Fruit fly (Drosophila melanogaster) whole organism, embryonic: ENCODE measurements around the gene Dcps.
A peak's percentile ranks its signal among the peaks of the same experiment; 100 is the strongest.

Experiments
- Awh ChIP-seq: fragments of 200-800 bp; sonication (Bioruptor generic); IDR thresholded peaks from 2 replicates; pipeline ENCODE4, ENCODE4 v1.3.6; 2022; ENCODE audit warnings: missing biosample characterization, missing genetic modification characterization
- Bgb ChIP-seq: fragments of 200-800 bp; sonication (Bioruptor generic); IDR thresholded peaks from 2 replicates; pipeline ENCODE4 v1.3.6; 2022; ENCODE audit warnings: missing biosample characterization, missing genetic modification characterization; ENCODE audit not compliant: partially characterized antibody
- CG1024 ChIP-seq: fragments of 200-800 bp; sonication (Bioruptor generic); IDR thresholded peaks from 2 replicates; pipeline ENCODE4 v1.3.6; 2022; ENCODE audit warnings: missing biosample characterization, missing genetic modification characterization
- CG10267 ChIP-seq: fragments of 200-800 bp; sonication (Bioruptor generic); optimal IDR thresholded peaks from 2 replicates; lab custom pipeline; 2018; ENCODE audit warnings: missing biosample characterization, mild to moderate bottlenecking, missing genetic modification characterization, moderate library complexity
- CG11093 ChIP-seq: fragments of 200-800 bp; sonication (Bioruptor generic); IDR thresholded peaks from 3 replicates; pipeline ENCODE4 v1.3.6; 2022; ENCODE audit warnings: missing biosample characterization, missing genetic modification characterization
- CG11247 ChIP-seq: fragments of 200-800 bp; sonication (Bioruptor generic); IDR thresholded peaks from 2 replicates; pipeline ENCODE4 v1.3.6; 2022; ENCODE audit warnings: missing biosample characterization, missing genetic modification characterization
- CG1233 ChIP-seq: fragments of 200-800 bp; sonication (Bioruptor generic); optimal IDR thresholded peaks from 4 replicates; lab custom pipeline; 2018; ENCODE audit warnings: missing biosample characterization, mild to moderate bottlenecking, missing genetic modification characterization
- CG15011 ChIP-seq: fragments of 200-800 bp; sonication (Bioruptor generic); optimal IDR thresholded peaks from 3 replicates; lab custom pipeline; 2018; ENCODE audit warnings: missing biosample characterization, mild to moderate bottlenecking, missing genetic modification characterization
- CG1603 ChIP-seq: fragments of 200-800 bp; sonication (Bioruptor generic); optimal IDR thresholded peaks from 2 replicates; lab custom pipeline; 2019; ENCODE audit warnings: missing biosample characterization, mild to moderate bottlenecking, missing genetic modification characterization, moderate library complexity
- CG1647 ChIP-seq: fragments of 200-800 bp; sonication (Bioruptor generic); optimal IDR thresholded peaks from 3 replicates; lab custom pipeline; 2016; ENCODE audit warnings: missing biosample characterization, missing genetic modification characterization
- CG17385 ChIP-seq: fragments of 200-800 bp; sonication (Bioruptor generic); optimal IDR thresholded peaks from 3 replicates; lab custom pipeline; 2018; ENCODE audit warnings: missing biosample characterization, mild to moderate bottlenecking, missing genetic modification characterization
- CG2199 ChIP-seq: fragments of 200-800 bp; sonication (Bioruptor generic); IDR thresholded peaks from 3 replicates; pipeline ENCODE4 v1.3.6; 2022; ENCODE audit warnings: missing biosample characterization, missing genetic modification characterization
- CG34376 ChIP-seq: fragments of 200-800 bp; sonication (Bioruptor generic); optimal IDR thresholded peaks from 2 replicates; lab custom pipeline; 2018; ENCODE audit warnings: missing biosample characterization, mild to moderate bottlenecking, missing genetic modification characterization
- CG3847 ChIP-seq: fragments of 200-800 bp; sonication (Bioruptor generic); IDR thresholded peaks from 2 replicates; pipeline ENCODE4 v1.3.6; 2022; ENCODE audit warnings: missing biosample characterization, missing genetic modification characterization
- CG4617 ChIP-seq: fragments of 200-800 bp; sonication (Bioruptor generic); optimal IDR thresholded peaks from 3 replicates; lab custom pipeline; 2016; ENCODE audit warnings: missing biosample characterization, missing genetic modification characterization, borderline replicate concordance
- CG4707 ChIP-seq: fragments of 200-800 bp; sonication (Bioruptor generic); optimal IDR thresholded peaks from 2 replicates; lab custom pipeline; 2018; ENCODE audit warnings: missing biosample characterization, mild to moderate bottlenecking, missing genetic modification characterization, moderate library complexity
- CG4730 ChIP-seq: fragments of 200-800 bp; sonication (Bioruptor generic); IDR thresholded peaks from 2 replicates; pipeline ENCODE4 v1.3.6; 2022; ENCODE audit warnings: missing biosample characterization, missing genetic modification characterization
- CG5245 ChIP-seq: fragments of 200-800 bp; sonication (Bioruptor generic); optimal IDR thresholded peaks from 3 replicates; lab custom pipeline; 2016; ENCODE audit warnings: missing biosample characterization, missing genetic modification characterization
- CG6175 ChIP-seq: fragments of 200-800 bp; sonication (Bioruptor generic); IDR thresholded peaks from 3 replicates; pipeline ENCODE4 v1.3.6; 2022; ENCODE audit warnings: missing biosample characterization, missing genetic modification characterization
- CG7271 ChIP-seq: fragments of 200-800 bp; sonication (Bioruptor generic); optimal IDR thresholded peaks from 2 replicates; lab custom pipeline; 2018; ENCODE audit warnings: missing biosample characterization, mild to moderate bottlenecking, missing genetic modification characterization, moderate library complexity
- CG7745 ChIP-seq: fragments of 200-800 bp; sonication (Bioruptor generic); optimal IDR thresholded peaks from 2 replicates; lab custom pipeline; 2018; ENCODE audit warnings: missing biosample characterization, mild to moderate bottlenecking, missing genetic modification characterization, moderate library complexity
- CG7963 ChIP-seq: fragments of 200-800 bp; sonication (Bioruptor generic); IDR thresholded peaks from 3 replicates; pipeline ENCODE4 v1.3.6; 2022; ENCODE audit warnings: missing biosample characterization, missing genetic modification characterization; ENCODE audit not compliant: partially characterized antibody
- CG8359 ChIP-seq: fragments of 200-800 bp; sonication (Bioruptor generic); optimal IDR thresholded peaks from 2 replicates; lab custom pipeline; 2017; ENCODE audit warnings: missing biosample characterization, mild to moderate bottlenecking, missing genetic modification characterization, borderline replicate concordance
- CG8944 ChIP-seq: fragments of 200-800 bp; sonication (Bioruptor generic); optimal IDR thresholded peaks from 3 replicates; lab custom pipeline; 2016; ENCODE audit warnings: missing biosample characterization, missing genetic modification characterization
- Dad ChIP-seq: fragments of 200-800 bp; sonication (Bioruptor generic); optimal IDR thresholded peaks from 3 replicates; lab custom pipeline; 2016; ENCODE audit warnings: missing biosample characterization, missing genetic modification characterization
- Dll ChIP-seq: fragments of 200-800 bp; sonication (Bioruptor generic); IDR thresholded peaks from 4 replicates; pipeline ENCODE4 v1.3.6; 2022; ENCODE audit warnings: missing biosample characterization, missing genetic modification characterization; ENCODE audit not compliant: partially characterized antibody
- E2f2 ChIP-seq: fragments of 200-800 bp; sonication (Bioruptor generic); IDR thresholded peaks from 2 replicates; pipeline ENCODE4 v1.3.6; 2022; ENCODE audit warnings: missing biosample characterization, missing genetic modification characterization
- Ets97D ChIP-seq: fragments of 200-800 bp; sonication (Bioruptor generic); optimal IDR thresholded peaks from 3 replicates; lab custom pipeline; 2016; ENCODE audit warnings: missing biosample characterization, missing genetic modification characterization
- HHEX ChIP-seq: fragments of 200-800 bp; sonication (Bioruptor generic); optimal IDR thresholded peaks from 3 replicates; lab custom pipeline; 2017; ENCODE audit warnings: missing biosample characterization, mild to moderate bottlenecking, missing genetic modification characterization, missing genetic modification reagents
- Hey ChIP-seq: fragments of 200-800 bp; sonication (Bioruptor generic); optimal IDR thresholded peaks from 3 replicates; lab custom pipeline; 2018; ENCODE audit warnings: missing biosample characterization, mild to moderate bottlenecking, missing genetic modification characterization
- Hr51 ChIP-seq, 2 experiments: fragments of 200-800 bp; sonication (Bioruptor generic); optimal IDR thresholded peaks; 2 replicates in 1 of 2; 3 replicates in 1 of 2; lab custom pipeline; 2016 to 2018; ENCODE audit warnings: missing biosample characterization in 2 of 2, missing genetic modification characterization in 2 of 2, mild to moderate bottlenecking in 1 of 2, moderate library complexity in 1 of 2
- Kr ChIP-seq: fragments of 200-800 bp; sonication (Bioruptor generic); optimal IDR thresholded peaks from 2 replicates; lab custom pipeline; 2017; ENCODE audit warnings: missing biosample characterization, mild to moderate bottlenecking, missing genetic modification characterization
- Mes4 ChIP-seq: fragments of 200-800 bp; sonication (Bioruptor generic); optimal IDR thresholded peaks from 2 replicates; lab custom pipeline; 2016; ENCODE audit warnings: missing biosample characterization, missing genetic modification characterization
- Myb ChIP-seq: fragments of 200-800 bp; sonication (Bioruptor generic); optimal IDR thresholded peaks from 2 replicates; lab custom pipeline; 2016; ENCODE audit warnings: missing biosample characterization, missing genetic modification characterization
- Ssrp ChIP-seq: fragments of 200-800 bp; sonication (Bioruptor generic); optimal IDR thresholded peaks from 2 replicates; lab custom pipeline; 2018; ENCODE audit warnings: missing biosample characterization, mild to moderate bottlenecking, missing genetic modification characterization, moderate library complexity
- Vsx1 ChIP-seq: fragments of 200-800 bp; sonication (Bioruptor generic); optimal IDR thresholded peaks from 2 replicates; lab custom pipeline; 2017; ENCODE audit warnings: missing biosample characterization, mild to moderate bottlenecking, missing genetic modification characterization, missing genetic modification reagents
- ac ChIP-seq: fragments of 200-800 bp; sonication (Bioruptor generic); optimal IDR thresholded peaks from 3 replicates; lab custom pipeline; 2017; ENCODE audit warnings: missing biosample characterization, mild to moderate bottlenecking, missing genetic modification characterization
- ap ChIP-seq: fragments of 200-800 bp; sonication (Bioruptor generic); IDR thresholded peaks from 2 replicates; pipeline ENCODE4 v1.3.6; 2022; ENCODE audit warnings: missing biosample characterization, missing genetic modification characterization
- az2 ChIP-seq: fragments of 200-800 bp; sonication (Bioruptor generic); optimal IDR thresholded peaks from 3 replicates; lab custom pipeline; 2016; ENCODE audit warnings: missing biosample characterization, missing genetic modification characterization
- ci ChIP-seq: fragments of 200-800 bp; sonication (Bioruptor generic); IDR thresholded peaks from 3 replicates; pipeline ENCODE4 v1.3.6; 2022; ENCODE audit warnings: missing biosample characterization, missing genetic modification characterization
- danr ChIP-seq: fragments of 200-800 bp; sonication (Bioruptor generic); IDR thresholded peaks from 2 replicates; pipeline ENCODE4 v1.3.6; 2022; ENCODE audit warnings: missing biosample characterization, missing genetic modification characterization
- eve ChIP-seq, 2 experiments: fragments of >200 bp; optimal IDR thresholded peaks; 2 replicates each; lab custom pipeline; 2017; ENCODE audit warnings: missing biosample characterization in 2 of 2, missing genetic modification characterization in 2 of 2
- exex ChIP-seq: fragments of 200-800 bp; sonication (Bioruptor generic); optimal IDR thresholded peaks from 4 replicates; lab custom pipeline; 2018; ENCODE audit warnings: missing biosample characterization, mild to moderate bottlenecking, missing genetic modification characterization, moderate library complexity
- gro ChIP-seq: fragments of 200-800 bp; sonication (Bioruptor generic); optimal IDR thresholded peaks from 2 replicates; lab custom pipeline; 2016; ENCODE audit warnings: missing biosample characterization, missing genetic modification characterization
- oc ChIP-seq: fragments of 200-800 bp; sonication (Bioruptor generic); optimal IDR thresholded peaks from 2 replicates; lab custom pipeline; 2018; ENCODE audit warnings: missing biosample characterization, mild to moderate bottlenecking, missing genetic modification characterization, moderate library complexity
- p53 ChIP-seq: fragments of 200-800 bp; sonication (Bioruptor generic); optimal IDR thresholded peaks from 2 replicates; lab custom pipeline; 2016; ENCODE audit warnings: missing biosample characterization, missing genetic modification characterization
- sens-2 ChIP-seq: fragments of 200-800 bp; sonication (Bioruptor generic); IDR thresholded peaks from 2 replicates; pipeline ENCODE4 v1.3.6; 2022; ENCODE audit warnings: missing biosample characterization, missing genetic modification characterization
- sqz ChIP-seq: fragments of 200-800 bp; sonication (Bioruptor generic); optimal IDR thresholded peaks from 3 replicates; lab custom pipeline; 2018; ENCODE audit warnings: missing biosample characterization, mild to moderate bottlenecking, missing genetic modification characterization
- sug ChIP-seq: fragments of 200-800 bp; optimal IDR thresholded peaks from 2 replicates; lab custom pipeline; 2019; ENCODE audit warnings: missing biosample characterization, mild to moderate bottlenecking, missing genetic modification characterization, moderate library complexity
- unc-4 ChIP-seq: fragments of 200-800 bp; sonication (Bioruptor generic); IDR thresholded peaks from 2 replicates; pipeline ENCODE4 v1.3.6; 2022; ENCODE audit warnings: missing biosample characterization, missing genetic modification characterization; ENCODE audit not compliant: partially characterized antibody

The Dcps gene

dm6 chr3R:5705469-5706067 is 49.0 kb downstream of the Dcps start (continued):
- TF ChIP-seq CG7271 (tag; lab: Kevin White, UChicago) (no peak), CG1024 (no peak), HHEX (GFP tag; lab: Kevin White, UChicago) (peak; percentile 58), CG17385 (peak; percentile 76), CG7963 (no peak), Mes4 (GFP tag; lab: Kevin White, UChicago) (no peak), CG3847 (GFP tag; lab: Robert Waterston, UW) (peak; percentile 27; the same call in 1 of the 2 replicates), CG8944 (GFP tag; lab: Kevin White, UChicago) (no peak), ci (GFP tag; lab: Robert Waterston, UW) (peak; percentile 58; the same call in 2 of the 3 replicates), oc (peak; percentile 20), Dll (GFP tag; lab: Robert Waterston, UW) (no peak), CG1603 (tag; lab: Kevin White, UChicago) (no peak), eve (GFP tag; optimal IDR thresholded peaks at IDR 0.05; lab: Kevin White, UChicago) (no peak), E2f2 (GFP tag; lab: Robert Waterston, UW) (peak; percentile 36; the same call in 1 of the 2 replicates), CG1647 (GFP tag; lab: Kevin White, UChicago) (peak; percentile 27), CG15011 (GFP tag; lab: Kevin White, UChicago) (peak; percentile 47), CG5245 (no peak), CG8359 (GFP tag; lab: Kevin White, UChicago) (no peak), CG11247 (GFP tag; lab: Robert Waterston, UW) (no peak; the same call in 1 of the 2 replicates), CG34376 (no peak), Ssrp (tag; lab: Kevin White, UChicago) (peak; percentile 63), sug (tag; lab: Kevin White, UChicago) (no peak), gro (GFP tag; lab: Kevin White, UChicago) (no peak), Kr (no peak), CG4617 (no peak), Myb (no peak), Dad (GFP tag; lab: Kevin White, UChicago) (no peak), exex (tag; lab: Kevin White, UChicago) (no peak), p53 (GFP tag; lab: Kevin White, UChicago) (no peak), CG10267 (peak; percentile 70), CG2199 (GFP tag; lab: Robert Waterston, UW) (no peak), Bgb (GFP tag; lab: Robert Waterston, UW) (no peak), ap (GFP tag; lab: Robert Waterston, UW) (no peak), CG4707 (GFP tag; lab: Kevin White, UChicago) (no peak), CG11093 (no peak), danr (GFP tag; lab: Robert Waterston, UW) (peak; percentile 36; the same call in 1 of the 2 replicates), Hr51 (GFP tag; optimal IDR thresholded peaks at IDR 0.05; lab: Kevin White, UChicago) (peak in 1 of 2 experiments; percentile 77), Ets97D (GFP tag; lab: Kevin White, UChicago) (no peak), az2 (peak; percentile 58), CG4730 (GFP tag; lab: Robert Waterston, UW) (no peak), CG7745 (no peak), sqz (no peak), CG1233 (GFP tag; lab: Kevin White, UChicago) (peak; percentile 67), CG6175 (no peak), Awh (GFP tag; lab: Robert Waterston, UW) (peak; percentile 28; the same call in 1 of the 2 replicates), sens-2 (GFP tag; lab: Robert Waterston, UW) (no peak), unc-4 (GFP tag; lab: Robert Waterston, UW) (no peak), Hey (tag; lab: Kevin White, UChicago) (no peak), ac (GFP tag; lab: Kevin White, UChicago) (no peak), Vsx1 (no peak)
